Fruit fly (Drosophila melanogaster) whole organism, embryonic: Measurements from ENCODE around the gene CG14234.

Source experiments
- B-H2 ChIP-seq: fragments of 200-800 bp; sonication (Bioruptor generic); optimal IDR thresholded peaks from 2 replicates; lab custom pipeline; 2018; ENCODE audit warnings: missing biosample characterization, mild to moderate bottlenecking, missing genetic modification characterization
- CG10274 ChIP-seq: fragments of 200-800 bp; sonication (Bioruptor generic); optimal IDR thresholded peaks from 3 replicates; lab custom pipeline; 2017; ENCODE audit warnings: missing biosample characterization, mild to moderate bottlenecking, missing genetic modification characterization
- CG10431 ChIP-seq: fragments of 200-800 bp; sonication (Bioruptor generic); optimal IDR thresholded peaks from 3 replicates; lab custom pipeline; 2018; ENCODE audit warnings: missing biosample characterization, mild to moderate bottlenecking, missing genetic modification characterization
- CG12236 ChIP-seq: fragments of 200-800 bp; sonication (Bioruptor generic); optimal IDR thresholded peaks from 2 replicates; lab custom pipeline; 2016; ENCODE audit warnings: missing biosample characterization, missing genetic modification characterization
- CG13296 ChIP-seq: fragments of 200-800 bp; sonication (Bioruptor generic); optimal IDR thresholded peaks from 3 replicates; lab custom pipeline; 2018; ENCODE audit warnings: missing biosample characterization, mild to moderate bottlenecking, missing genetic modification characterization
- CG14050 ChIP-seq: fragments of 200-800 bp; sonication (Bioruptor generic); IDR thresholded peaks from 3 replicates; pipeline ENCODE4 v1.3.6; 2022; ENCODE audit warnings: missing biosample characterization, missing genetic modification characterization
- CG15601 ChIP-seq: fragments of 200-800 bp; sonication (Bioruptor generic); optimal IDR thresholded peaks from 3 replicates; lab custom pipeline; 2019; ENCODE audit warnings: missing biosample characterization, mild to moderate bottlenecking, missing genetic modification characterization, moderate library complexity
- CG17186 ChIP-seq: fragments of 200-800 bp; sonication (Bioruptor generic); optimal IDR thresholded peaks from 3 replicates; lab custom pipeline; 2017; ENCODE audit warnings: missing biosample characterization, missing genetic modification reagents, missing genetic modification characterization
- CG17385 ChIP-seq: fragments of 200-800 bp; sonication (Bioruptor generic); optimal IDR thresholded peaks from 3 replicates; lab custom pipeline; 2018; ENCODE audit warnings: missing biosample characterization, mild to moderate bottlenecking, missing genetic modification characterization
- CG17802 ChIP-seq: fragments of 200-800 bp; sonication (Bioruptor generic); optimal IDR thresholded peaks from 2 replicates; lab custom pipeline; 2018; ENCODE audit warnings: missing biosample characterization, mild to moderate bottlenecking, missing genetic modification characterization, moderate library complexity
- CG18619 ChIP-seq: fragments of 200-800 bp; sonication (Bioruptor generic); optimal IDR thresholded peaks from 3 replicates; lab custom pipeline; 2017; ENCODE audit warnings: missing biosample characterization, mild to moderate bottlenecking, missing genetic modification characterization
- CG2712 ChIP-seq: fragments of 200-800 bp; optimal IDR thresholded peaks from 3 replicates; lab custom pipeline; 2019; ENCODE audit warnings: missing biosample characterization, mild to moderate bottlenecking, missing genetic modification characterization, moderate library complexity
- CG3281 ChIP-seq: fragments of 200-800 bp; sonication (Bioruptor generic); optimal IDR thresholded peaks from 3 replicates; lab custom pipeline; 2017; ENCODE audit warnings: missing biosample characterization, mild to moderate bottlenecking, missing genetic modification characterization
- CG3995 ChIP-seq: fragments of 200-800 bp; sonication (Bioruptor generic); optimal IDR thresholded peaks from 3 replicates; lab custom pipeline; 2016; ENCODE audit warnings: missing biosample characterization, missing genetic modification characterization
- CG4617 ChIP-seq: fragments of 200-800 bp; sonication (Bioruptor generic); optimal IDR thresholded peaks from 3 replicates; lab custom pipeline; 2016; ENCODE audit warnings: missing biosample characterization, missing genetic modification characterization, borderline replicate concordance
- CG8290 ChIP-seq, 3 experiments: fragments of 200-800 bp; sonication (Bioruptor generic); optimal IDR thresholded peaks; 2 replicates each; lab custom pipeline; 2016 to 2019; ENCODE audit warnings: missing biosample characterization in 3 of 3, missing genetic modification characterization in 3 of 3, mild to moderate bottlenecking in 2 of 3, moderate library complexity in 1 of 3
- CkIIα-i1 ChIP-seq: fragments of 200-800 bp; sonication (Bioruptor generic); IDR thresholded peaks from 2 replicates; pipeline ENCODE4 v1.3.6; 2022; ENCODE audit warnings: missing biosample characterization, missing genetic modification characterization
- Dip3 ChIP-seq: fragments of 200-800 bp; sonication (Bioruptor generic); optimal IDR thresholded peaks from 3 replicates; lab custom pipeline; 2016; ENCODE audit warnings: missing biosample characterization, missing genetic modification characterization
- Doc3 ChIP-seq: fragments of 200-800 bp; sonication (Bioruptor generic); IDR thresholded peaks from 3 replicates; pipeline ENCODE4 v1.3.6; 2022; ENCODE audit warnings: missing biosample characterization, missing genetic modification characterization; ENCODE audit not compliant: partially characterized antibody
- Drgx ChIP-seq: fragments of 200-800 bp; sonication (Bioruptor generic); IDR thresholded peaks from 2 replicates; pipeline ENCODE4 v1.3.6; 2022; ENCODE audit warnings: missing biosample characterization, missing genetic modification characterization
- Ets65A ChIP-seq: fragments of 200-800 bp; sonication (Bioruptor generic); peaks from one replicate; lab custom pipeline; 2016; ENCODE audit warnings: missing biosample characterization, missing genetic modification characterization
- HLHmδ ChIP-seq: fragments of 200-800 bp; sonication (Bioruptor generic); optimal IDR thresholded peaks from 2 replicates; lab custom pipeline; 2018; ENCODE audit warnings: missing biosample characterization, mild to moderate bottlenecking, missing genetic modification characterization, moderate library complexity
- Kr ChIP-seq: fragments of 200-800 bp; sonication (Bioruptor generic); optimal IDR thresholded peaks from 2 replicates; lab custom pipeline; 2017; ENCODE audit warnings: missing biosample characterization, mild to moderate bottlenecking, missing genetic modification characterization
- Mad ChIP-seq: fragments of 200-800 bp; sonication (Bioruptor generic); optimal IDR thresholded peaks from 2 replicates; lab custom pipeline; 2016; ENCODE audit warnings: missing biosample characterization, missing genetic modification characterization
- Nf-YA ChIP-seq: fragments of 200-800 bp; sonication (Bioruptor generic); IDR thresholded peaks from 2 replicates; pipeline ENCODE4 v1.3.6; 2022; ENCODE audit warnings: missing biosample characterization, missing genetic modification characterization
- Nf-YC ChIP-seq: fragments of 200-800 bp; optimal IDR thresholded peaks from 3 replicates; lab custom pipeline; 2019; ENCODE audit warnings: missing biosample characterization, mild to moderate bottlenecking, missing genetic modification characterization, moderate library complexity
- Opbp ChIP-seq: fragments of 200-800 bp; sonication (Bioruptor generic); IDR thresholded peaks from 3 replicates; pipeline ENCODE4 v1.3.6; 2022; ENCODE audit warnings: missing biosample characterization, missing genetic modification characterization; ENCODE audit not compliant: partially characterized antibody
- Ravus ChIP-seq: fragments of 200-800 bp; sonication (Bioruptor generic); IDR thresholded peaks from 2 replicates; pipeline ENCODE4 v1.3.6; 2022; ENCODE audit warnings: missing biosample characterization, missing genetic modification characterization
- Taf1 ChIP-seq: fragments of 200-800 bp; sonication (Bioruptor generic); IDR thresholded peaks from 2 replicates; pipeline ENCODE4 v1.3.6; 2022; ENCODE audit warnings: missing biosample characterization, missing genetic modification characterization
- Vsx1 ChIP-seq: fragments of 200-800 bp; sonication (Bioruptor generic); optimal IDR thresholded peaks from 2 replicates; lab custom pipeline; 2017; ENCODE audit warnings: missing biosample characterization, mild to moderate bottlenecking, missing genetic modification characterization, missing genetic modification reagents
- ash1 ChIP-seq: fragments of 200-800 bp; sonication (Bioruptor generic); optimal IDR thresholded peaks from 2 replicates; lab custom pipeline; 2018; ENCODE audit warnings: missing biosample characterization, mild to moderate bottlenecking, missing genetic modification characterization
- cato ChIP-seq: fragments of 200-800 bp; sonication (Bioruptor generic); optimal IDR thresholded peaks from 2 replicates; lab custom pipeline; 2016; ENCODE audit warnings: missing biosample characterization, missing genetic modification characterization, borderline replicate concordance
- chn ChIP-seq: fragments of 200-800 bp; sonication (Bioruptor generic); optimal IDR thresholded peaks from 2 replicates; lab custom pipeline; 2016; ENCODE audit warnings: missing biosample characterization, missing genetic modification characterization
- crp ChIP-seq, 2 experiments: fragments of 200-800 bp; sonication (Bioruptor generic); optimal IDR thresholded peaks; 2 replicates in 1 of 2; 3 replicates in 1 of 2; lab custom pipeline; 2017; ENCODE audit warnings: missing biosample characterization in 2 of 2, missing genetic modification characterization in 2 of 2, mild to moderate bottlenecking in 1 of 2, moderate library complexity in 1 of 2
- dysf ChIP-seq: fragments of 200-800 bp; sonication (Bioruptor generic); IDR thresholded peaks from 3 replicates; pipeline ENCODE4 v1.3.6; 2022; ENCODE audit warnings: missing biosample characterization, missing genetic modification characterization
- fd3F ChIP-seq: fragments of 200-800 bp; sonication (Bioruptor generic); optimal IDR thresholded peaks from 2 replicates; lab custom pipeline; 2018; ENCODE audit warnings: missing biosample characterization, mild to moderate bottlenecking, missing genetic modification characterization, moderate library complexity
- gcm2 ChIP-seq: fragments of 200-800 bp; sonication (Bioruptor generic); optimal IDR thresholded peaks from 2 replicates; lab custom pipeline; 2016; ENCODE audit warnings: missing biosample characterization, missing genetic modification characterization
- grn ChIP-seq: fragments of 200-800 bp; sonication (Bioruptor generic); optimal IDR thresholded peaks from 3 replicates; lab custom pipeline; 2017; ENCODE audit warnings: missing biosample characterization, missing genetic modification characterization
- hb ChIP-seq: fragments of 200-800 bp; sonication (Bioruptor generic); IDR thresholded peaks from 3 replicates; pipeline ENCODE4 v1.3.6; 2022; ENCODE audit warnings: missing biosample characterization, missing genetic modification characterization; ENCODE audit not compliant: partially characterized antibody
- kah ChIP-seq: fragments of 200-800 bp; sonication (Bioruptor generic); optimal IDR thresholded peaks from 2 replicates; lab custom pipeline; 2018; ENCODE audit warnings: missing biosample characterization, mild to moderate bottlenecking, missing genetic modification characterization
- lbe ChIP-seq: fragments of 200-800 bp; sonication (Bioruptor generic); optimal IDR thresholded peaks from 2 replicates; lab custom pipeline; 2016; ENCODE audit warnings: missing biosample characterization, mild to moderate bottlenecking, missing genetic modification characterization
- nau ChIP-seq: fragments of 200-800 bp; sonication (Bioruptor generic); optimal IDR thresholded peaks from 3 replicates; lab custom pipeline; 2017; ENCODE audit warnings: missing biosample characterization, mild to moderate bottlenecking, missing genetic modification characterization, missing genetic modification reagents
- repo ChIP-seq: fragments of 200-800 bp; sonication (Bioruptor generic); optimal IDR thresholded peaks from 2 replicates; lab custom pipeline; 2016; ENCODE audit warnings: missing biosample characterization, missing genetic modification characterization
- sens-2 ChIP-seq: fragments of 200-800 bp; sonication (Bioruptor generic); IDR thresholded peaks from 2 replicates; pipeline ENCODE4 v1.3.6; 2022; ENCODE audit warnings: missing biosample characterization, missing genetic modification characterization
- tin ChIP-seq: fragments of 200-800 bp; sonication (Bioruptor generic); optimal IDR thresholded peaks from 3 replicates; lab custom pipeline; 2016; ENCODE audit warnings: missing biosample characterization, missing genetic modification characterization
- tna ChIP-seq: fragments of 200-800 bp; sonication (Bioruptor generic); IDR thresholded peaks from 2 replicates; pipeline ENCODE4 v1.3.6; 2022; ENCODE audit warnings: missing biosample characterization, missing genetic modification characterization; ENCODE audit not compliant: partially characterized antibody
- tx ChIP-seq: fragments of 200-800 bp; sonication (Bioruptor generic); optimal IDR thresholded peaks from 2 replicates; lab custom pipeline; 2016; ENCODE audit warnings: missing biosample characterization, missing genetic modification characterization
- vnd ChIP-seq: fragments of 200-800 bp; sonication (Bioruptor generic); IDR thresholded peaks from 3 replicates; pipeline ENCODE4 v1.3.6; 2022; ENCODE audit warnings: missing biosample characterization, missing genetic modification characterization; ENCODE audit not compliant: partially characterized antibody

CG14234 gene

dm6 chrX:19692951-19693698 lies 42.2 kb upstream of the CG14234 start, which contains the start of gene Mer (continued):
- no peak for TF ChIP-seq vnd (GFP tag; lab: Robert Waterston, UW)
- TF ChIP-seq cato = peak; percentile 29
- peak; percentile 87 for TF ChIP-seq CG13296 (GFP tag; lab: Kevin White, UChicago)
- peak; percentile 63 for TF ChIP-seq gcm2
- peak; percentile 83 for TF ChIP-seq CG18619 (GFP tag; lab: Kevin White, UChicago)
- peak; percentile 66 for TF ChIP-seq B-H2 (GFP tag; lab: Kevin White, UChicago)
- peak; percentile 79 for TF ChIP-seq CG4617 (GFP tag; lab: Kevin White, UChicago)
- TF ChIP-seq nau (GFP tag; lab: Kevin White, UChicago) = no peak
- no peak for TF ChIP-seq Opbp (GFP tag; lab: Robert Waterston, UW)
- peak; percentile 69 for TF ChIP-seq Taf1 (GFP tag; lab: Robert Waterston, UW)
- peak; percentile 82 for TF ChIP-seq Mad (GFP tag; lab: Kevin White, UChicago)
- peak; percentile 80 for TF ChIP-seq CG14050
- TF ChIP-seq Ravus (GFP tag; lab: Robert Waterston, UW) = peak; percentile 34; the same call in 1 of the 2 replicates
- TF ChIP-seq CG17186 (GFP tag; lab: Kevin White, UChicago) = peak; percentile 46
- peak; percentile 62 for TF ChIP-seq kah
- peak; percentile 74 for TF ChIP-seq Nf-YC (tag; lab: Kevin White, UChicago)
- peak; percentile 86 for TF ChIP-seq CG2712
- no peak for TF ChIP-seq Vsx1 (GFP tag; lab: Kevin White, UChicago)
- peak; percentile 3 for TF ChIP-seq lbe
- TF ChIP-seq Kr (GFP tag; lab: Kevin White, UChicago) = no peak
- no peak for TF ChIP-seq hb (GFP tag; lab: Robert Waterston, UW)
- TF ChIP-seq CG10431 (GFP tag; lab: Kevin White, UChicago) = peak; percentile 60
- TF ChIP-seq HLHmδ (GFP tag; lab: Kevin White, UChicago) = no peak
- peak; percentile 59; the same call in 1 of the 2 replicates for TF ChIP-seq Nf-YA
- TF ChIP-seq chn (GFP tag; lab: Kevin White, UChicago) = peak; percentile 77
- TF ChIP-seq sens-2 (GFP tag; lab: Robert Waterston, UW) = 0 out of 2 replicates have a peak, but pooled peaks have one; percentile 58
- peak; percentile 39 for TF ChIP-seq CG17802 (tag; lab: Kevin White, UChicago)
- peak; percentile 38; the same call in 1 of the 2 replicates for TF ChIP-seq tna
- TF ChIP-seq Drgx (GFP tag; lab: Robert Waterston, UW) = peak; percentile 92
- TF ChIP-seq grn = no peak
- peak; percentile 44 for TF ChIP-seq CG3995 (GFP tag; lab: Kevin White, UChicago)
- peak; percentile 73 for TF ChIP-seq tx
- peak; percentile 97 for TF ChIP-seq Ets65A (GFP tag; lab: Kevin White, UChicago)
- TF ChIP-seq crp (GFP tag; optimal IDR thresholded peaks at IDR 0.05; lab: Kevin White, UChicago) = peak in 1 of 2 experiments; percentile 35
- TF ChIP-seq CG10274 = peak; percentile 54
- peak; percentile 51 for TF ChIP-seq CG12236
- TF ChIP-seq Dip3 (GFP tag; lab: Kevin White, UChicago) = peak; percentile 47
- TF ChIP-seq CG3281 = peak; percentile 90
- TF ChIP-seq CG17385 = peak; percentile 77
- peak; percentile 76 for TF ChIP-seq repo
- peak; percentile 33 for TF ChIP-seq ash1
- TF ChIP-seq dysf = peak; percentile 90
- peak; percentile 76 for TF ChIP-seq tin (GFP tag; lab: Kevin White, UChicago)
- TF ChIP-seq CG15601 (tag; lab: Kevin White, UChicago) = peak; percentile 63
- TF ChIP-seq CkIIα-i1 = no peak
- TF ChIP-seq fd3F (GFP tag; lab: Kevin White, UChicago) = peak; percentile 74
- TF ChIP-seq Doc3 (GFP tag; lab: Robert Waterston, UW) = no peak
- peak; percentile 85 for TF ChIP-seq CG8290 (GFP tag; optimal IDR thresholded peaks at IDR 0.05; lab: Kevin White, UChicago)
- TF ChIP-seq CG8290 (tag; optimal IDR thresholded peaks at IDR 0.05; lab: Kevin White, UChicago) = peak; percentile 49 to 97
